Fruit fly (Drosophila melanogaster) whole organism, embryonic: Measurements from ENCODE around the gene Rab23.
A peak's percentile ranks its signal among the peaks of the same experiment; 100 is the strongest.

Source experiments
- Bgb ChIP-seq: fragments of 200-800 bp; sonication (Bioruptor generic); IDR thresholded peaks from 2 replicates; pipeline ENCODE4 v1.3.6; 2022; ENCODE audit warnings: missing biosample characterization, missing genetic modification characterization; ENCODE audit not compliant: partially characterized antibody
- BtbVII ChIP-seq: fragments of 200-800 bp; sonication (Bioruptor generic); optimal IDR thresholded peaks from 3 replicates; lab custom pipeline; 2017; ENCODE audit warnings: missing biosample characterization, mild to moderate bottlenecking, missing genetic modification characterization
- CG1024 ChIP-seq: fragments of 200-800 bp; sonication (Bioruptor generic); IDR thresholded peaks from 2 replicates; pipeline ENCODE4 v1.3.6; 2022; ENCODE audit warnings: missing biosample characterization, missing genetic modification characterization
- CG13775 ChIP-seq: fragments of 200-800 bp; sonication (Bioruptor generic); optimal IDR thresholded peaks from 3 replicates; lab custom pipeline; 2017; ENCODE audit warnings: missing biosample characterization, mild to moderate bottlenecking, missing genetic modification characterization
- CG1602 ChIP-seq: fragments of 200-800 bp; sonication (Bioruptor generic); optimal IDR thresholded peaks from 3 replicates; lab custom pipeline; 2016; ENCODE audit warnings: missing biosample characterization, missing genetic modification characterization
- CG1792 ChIP-seq: fragments of 200-800 bp; sonication (Bioruptor generic); optimal IDR thresholded peaks from 2 replicates; lab custom pipeline; 2016; ENCODE audit warnings: missing biosample characterization, missing genetic modification characterization
- CG1832 ChIP-seq: fragments of 200-800 bp; sonication (Bioruptor generic); optimal IDR thresholded peaks from 2 replicates; lab custom pipeline; 2017; ENCODE audit warnings: missing biosample characterization, mild to moderate bottlenecking, missing genetic modification characterization, inconsistent platforms
- CG18599 ChIP-seq: fragments of 200-800 bp; sonication (Bioruptor generic); optimal IDR thresholded peaks from 3 replicates; lab custom pipeline; 2017; ENCODE audit warnings: missing biosample characterization, missing genetic modification characterization, mild to moderate bottlenecking, moderate library complexity, missing genetic modification reagents
- CG2116 ChIP-seq: fragments of 200-800 bp; sonication (Bioruptor generic); optimal IDR thresholded peaks from 3 replicates; lab custom pipeline; 2018; ENCODE audit warnings: missing biosample characterization, mild to moderate bottlenecking, missing genetic modification characterization
- CG2199 ChIP-seq: fragments of 200-800 bp; sonication (Bioruptor generic); IDR thresholded peaks from 3 replicates; pipeline ENCODE4 v1.3.6; 2022; ENCODE audit warnings: missing biosample characterization, missing genetic modification characterization
- CG3065 ChIP-seq: fragments of 200-800 bp; sonication (Bioruptor generic); optimal IDR thresholded peaks from 2 replicates; lab custom pipeline; 2016; ENCODE audit warnings: missing biosample characterization, missing genetic modification characterization
- CG4282 ChIP-seq: fragments of 200-800 bp; sonication (Bioruptor generic); optimal IDR thresholded peaks from 2 replicates; lab custom pipeline; 2016; ENCODE audit warnings: missing biosample characterization, missing genetic modification characterization
- CG4854 ChIP-seq: fragments of 200-800 bp; sonication (Bioruptor generic); optimal IDR thresholded peaks from 2 replicates; lab custom pipeline; 2016; ENCODE audit warnings: missing biosample characterization, missing genetic modification characterization, inconsistent platforms
- CG5245 ChIP-seq: fragments of 200-800 bp; sonication (Bioruptor generic); optimal IDR thresholded peaks from 3 replicates; lab custom pipeline; 2016; ENCODE audit warnings: missing biosample characterization, missing genetic modification characterization
- CG7357 ChIP-seq: fragments of 200-800 bp; sonication (Bioruptor generic); IDR thresholded peaks from 3 replicates; pipeline ENCODE4 v1.3.6; 2022; ENCODE audit warnings: missing biosample characterization, missing genetic modification characterization
- CG7745 ChIP-seq: fragments of 200-800 bp; sonication (Bioruptor generic); optimal IDR thresholded peaks from 2 replicates; lab custom pipeline; 2018; ENCODE audit warnings: missing biosample characterization, mild to moderate bottlenecking, missing genetic modification characterization, moderate library complexity
- CG7963 ChIP-seq: fragments of 200-800 bp; sonication (Bioruptor generic); IDR thresholded peaks from 3 replicates; pipeline ENCODE4 v1.3.6; 2022; ENCODE audit warnings: missing biosample characterization, missing genetic modification characterization; ENCODE audit not compliant: partially characterized antibody
- CG7987 ChIP-seq: fragments of 200-800 bp; sonication (Bioruptor generic); optimal IDR thresholded peaks from 2 replicates; lab custom pipeline; 2018; ENCODE audit warnings: missing biosample characterization, mild to moderate bottlenecking, missing genetic modification characterization, moderate library complexity
- Chrac-16 ChIP-seq: fragments of 200-800 bp; sonication (Bioruptor generic); optimal IDR thresholded peaks from 3 replicates; lab custom pipeline; 2016; ENCODE audit warnings: missing biosample characterization, missing genetic modification characterization
- Dll ChIP-seq: fragments of 200-800 bp; sonication (Bioruptor generic); IDR thresholded peaks from 4 replicates; pipeline ENCODE4 v1.3.6; 2022; ENCODE audit warnings: missing biosample characterization, missing genetic modification characterization; ENCODE audit not compliant: partially characterized antibody
- Ets65A ChIP-seq: fragments of 200-800 bp; sonication (Bioruptor generic); peaks from one replicate; lab custom pipeline; 2016; ENCODE audit warnings: missing biosample characterization, missing genetic modification characterization
- Gsc ChIP-seq: fragments of 200-800 bp; sonication (Bioruptor generic); IDR thresholded peaks from 2 replicates; pipeline ENCODE4 v1.3.6; 2022; ENCODE audit warnings: missing biosample characterization, missing genetic modification characterization
- HHEX ChIP-seq: fragments of 200-800 bp; sonication (Bioruptor generic); optimal IDR thresholded peaks from 3 replicates; lab custom pipeline; 2017; ENCODE audit warnings: missing biosample characterization, mild to moderate bottlenecking, missing genetic modification characterization, missing genetic modification reagents
- MBD-R2 ChIP-seq: fragments of 200-800 bp; sonication (Bioruptor generic); IDR thresholded peaks from 2 replicates; pipeline ENCODE4 v1.3.6; 2022; ENCODE audit warnings: missing biosample characterization, missing genetic modification characterization
- MESR4 ChIP-seq: fragments of 200-800 bp; sonication (Bioruptor generic); optimal IDR thresholded peaks from 2 replicates; lab custom pipeline; 2018; ENCODE audit warnings: missing biosample characterization, mild to moderate bottlenecking, missing genetic modification characterization, moderate library complexity
- Mad ChIP-seq: fragments of 200-800 bp; sonication (Bioruptor generic); optimal IDR thresholded peaks from 2 replicates; lab custom pipeline; 2016; ENCODE audit warnings: missing biosample characterization, missing genetic modification characterization
- Mrtf ChIP-seq: fragments of 200-800 bp; sonication (Bioruptor generic); IDR thresholded peaks from 3 replicates; pipeline ENCODE4 v1.3.6; 2022; ENCODE audit warnings: missing biosample characterization, missing genetic modification characterization
- NC2α ChIP-seq: fragments of 200-800 bp; sonication (Bioruptor generic); optimal IDR thresholded peaks from 2 replicates; lab custom pipeline; 2016; ENCODE audit warnings: missing biosample characterization, missing genetic modification characterization
- NC2β ChIP-seq: fragments of 200-800 bp; sonication (Bioruptor generic); optimal IDR thresholded peaks from 2 replicates; lab custom pipeline; 2016; ENCODE audit warnings: missing biosample characterization, missing genetic modification characterization
- PHDP ChIP-seq: fragments of 200-800 bp; sonication (Bioruptor generic); optimal IDR thresholded peaks from 3 replicates; lab custom pipeline; 2018; ENCODE audit warnings: missing biosample characterization, mild to moderate bottlenecking, missing genetic modification characterization, moderate library complexity
- Pdp1 ChIP-seq, 2 experiments: fragments of 200-800 bp; sonication (Bioruptor generic); optimal IDR thresholded peaks; 3 replicates each; lab custom pipeline; 2016; ENCODE audit warnings: missing biosample characterization in 2 of 2, missing genetic modification characterization in 2 of 2, mild to moderate bottlenecking in 1 of 2, moderate library complexity in 1 of 2
- Trl ChIP-seq, 3 experiments: fragments of >200 bp in 2 of 3; fragments of 200-800 bp in 1 of 3; sonication (Bioruptor generic) in 1 of 3; optimal IDR thresholded peaks; 2 replicates in 1 of 3; 3 replicates in 2 of 3; lab custom pipeline; 2016 to 2017; ENCODE audit warnings: missing biosample characterization in 1 of 3, missing genetic modification characterization in 1 of 3
- bigmax ChIP-seq: fragments of 200-800 bp; sonication (Bioruptor generic); optimal IDR thresholded peaks from 2 replicates; lab custom pipeline; 2018; ENCODE audit warnings: missing biosample characterization, mild to moderate bottlenecking, missing genetic modification characterization
- cad ChIP-seq: fragments of >200 bp; optimal IDR thresholded peaks from 2 replicates; lab custom pipeline; 2017; ENCODE audit warnings: missing biosample characterization, missing genetic modification characterization
- chif ChIP-seq, 2 experiments: fragments of 200-800 bp; sonication (Bioruptor generic); optimal IDR thresholded peaks; 3 replicates each; lab custom pipeline; 2016; ENCODE audit warnings: missing biosample characterization in 2 of 2, missing genetic modification characterization in 2 of 2
- dmrt99B ChIP-seq: fragments of 200-800 bp; sonication (Bioruptor generic); optimal IDR thresholded peaks from 2 replicates; lab custom pipeline; 2018; ENCODE audit warnings: missing biosample characterization, mild to moderate bottlenecking, missing genetic modification characterization, moderate library complexity
- fru ChIP-seq: fragments of >200 bp; optimal IDR thresholded peaks from 2 replicates; lab custom pipeline; 2017
- grau ChIP-seq: fragments of 200-800 bp; optimal IDR thresholded peaks from 3 replicates; lab custom pipeline; 2019; ENCODE audit warnings: missing biosample characterization, mild to moderate bottlenecking, missing genetic modification characterization, moderate library complexity
- hkb ChIP-seq, 2 experiments: fragments of 200-800 bp in 1 of 2; fragments of >200 bp in 1 of 2; sonication (Bioruptor generic) in 1 of 2; IDR thresholded peaks in 1 of 2; optimal IDR thresholded peaks in 1 of 2; 2 replicates each; pipeline versions ENCODE4 v1.3.6 to Lab custom; 2017 to 2022; ENCODE audit warnings: missing biosample characterization in 1 of 2, missing genetic modification characterization in 1 of 2
- mirr ChIP-seq: fragments of 200-800 bp; sonication (Bioruptor generic); optimal IDR thresholded peaks from 3 replicates; lab custom pipeline; 2018; ENCODE audit warnings: missing biosample characterization, mild to moderate bottlenecking, missing genetic modification characterization
- otp ChIP-seq: fragments of 200-800 bp; sonication (Bioruptor generic); IDR thresholded peaks from 3 replicates; pipeline ENCODE4, ENCODE4 v1.3.6; 2022; ENCODE audit warnings: missing biosample characterization, missing genetic modification characterization
- pita ChIP-seq: fragments of 200-800 bp; sonication (Bioruptor generic); optimal IDR thresholded peaks from 2 replicates; lab custom pipeline; 2017; ENCODE audit warnings: missing biosample characterization, mild to moderate bottlenecking, missing genetic modification characterization
- scrt ChIP-seq: fragments of 200-800 bp; sonication (Bioruptor generic); optimal IDR thresholded peaks from 2 replicates; lab custom pipeline; 2018; ENCODE audit warnings: missing biosample characterization, mild to moderate bottlenecking, missing genetic modification characterization, moderate library complexity
- sd ChIP-seq: fragments of 200-800 bp; sonication (Bioruptor generic); optimal IDR thresholded peaks from 3 replicates; lab custom pipeline; 2018; ENCODE audit warnings: missing biosample characterization, mild to moderate bottlenecking, missing genetic modification characterization, moderate library complexity
- slou ChIP-seq: fragments of 200-800 bp; sonication (Bioruptor generic); optimal IDR thresholded peaks from 3 replicates; lab custom pipeline; 2016; ENCODE audit warnings: missing biosample characterization, missing genetic modification characterization
- tll ChIP-seq, 2 experiments: fragments of 200-800 bp in 1 of 2; fragments of >200 bp in 1 of 2; sonication (Bioruptor generic) in 1 of 2; optimal IDR thresholded peaks; 2 replicates each; lab custom pipeline; 2017 to 2019; ENCODE audit warnings: missing biosample characterization in 2 of 2, missing genetic modification characterization in 2 of 2, mild to moderate bottlenecking in 1 of 2, moderate library complexity in 1 of 2
- wdn ChIP-seq: fragments of 200-800 bp; sonication (Bioruptor generic); IDR thresholded peaks from 2 replicates; pipeline ENCODE4 v1.3.6; 2022; ENCODE audit warnings: missing biosample characterization, missing genetic modification characterization
- yki ChIP-seq: fragments of >200 bp; optimal IDR thresholded peaks from 3 replicates; lab custom pipeline; 2018

Rab23 gene

DNA sequence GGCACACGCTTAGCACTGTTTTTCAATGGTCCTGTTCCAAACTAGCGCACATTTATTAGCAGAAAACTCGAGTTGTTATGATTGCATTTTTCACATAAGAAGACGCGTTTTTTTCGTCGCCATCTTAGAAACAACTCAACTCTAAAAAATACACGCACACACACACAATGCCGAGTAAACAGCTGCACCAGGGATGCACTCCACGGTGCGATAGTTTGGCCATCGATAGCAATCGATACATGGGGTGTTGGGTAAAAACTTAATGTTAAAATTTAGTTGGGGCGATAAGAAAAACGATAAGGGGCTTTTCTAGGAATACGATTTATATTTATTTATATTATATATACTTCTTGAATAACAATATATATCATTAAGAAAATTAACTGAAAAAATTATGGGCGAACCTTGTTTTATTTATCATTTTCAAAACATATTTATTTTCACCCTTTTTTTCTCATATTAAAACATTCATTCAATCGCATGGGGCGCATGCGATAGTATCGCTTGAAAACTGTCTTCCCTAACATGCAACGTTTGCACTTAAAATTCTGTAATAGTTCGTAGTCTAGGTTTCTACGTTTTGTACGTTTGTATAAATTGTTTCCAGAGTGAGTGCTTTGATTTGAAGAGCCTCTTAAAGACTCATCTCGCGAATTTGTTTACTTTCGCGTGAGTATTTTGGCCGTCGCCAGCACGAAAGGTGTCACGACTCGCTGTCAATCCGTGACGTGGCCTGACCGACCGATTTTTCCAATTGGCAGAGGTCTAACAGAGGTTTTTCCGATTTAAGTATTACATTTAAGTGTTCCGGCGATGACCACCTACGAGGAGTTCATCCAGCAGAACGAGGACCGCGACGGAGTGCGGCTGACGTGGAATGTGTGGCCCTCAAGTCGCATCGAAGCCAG lies 36.4 kb downstream of the Rab23 start, which contains the start of the genes MTA1-like and Sec23 (continued):
- TF ChIP-seq wdn (GFP tag; lab: Robert Waterston, UW) = no peak
- no peak for TF ChIP-seq BtbVII (GFP tag; lab: Kevin White, UChicago)
- no peak for TF ChIP-seq pita (GFP tag; lab: Kevin White, UChicago)
- peak; percentile 88 for TF ChIP-seq Bgb (GFP tag; lab: Robert Waterston, UW)
- no peak for TF ChIP-seq CG4282
- no peak for TF ChIP-seq Mrtf (GFP tag; lab: Robert Waterston, UW)
- peak; percentile 81 for TF ChIP-seq CG13775 (GFP tag; lab: Kevin White, UChicago)
- no peak for TF ChIP-seq CG1792 (GFP tag; lab: Kevin White, UChicago)
- TF ChIP-seq sd (tag; lab: Kevin White, UChicago) = peak; percentile 42
- no peak for TF ChIP-seq fru (lab: Kevin White, UChicago)
- no peak for TF ChIP-seq CG7745
- no peak for TF ChIP-seq hkb (optimal IDR thresholded peaks at IDR 0.05; lab: Kevin White, UChicago)
- TF ChIP-seq hkb (GFP tag; IDR thresholded peaks at IDR 0.05; lab: Robert Waterston, UW) = no peak
- TF ChIP-seq scrt (GFP tag; lab: Kevin White, UChicago) = peak; percentile 31
- peak in 1 of 2 experiments; percentile 22 for TF ChIP-seq Pdp1 (GFP tag; optimal IDR thresholded peaks at IDR 0.05; lab: Kevin White, UChicago)
- TF ChIP-seq CG18599 (GFP tag; lab: Kevin White, UChicago) = peak; percentile 38
- TF ChIP-seq MESR4 (GFP tag; lab: Kevin White, UChicago) = peak; percentile 86
- TF ChIP-seq slou = peak; percentile 43
- TF ChIP-seq CG7963 (GFP tag; lab: Robert Waterston, UW) = peak; percentile 74; the same call in 2 of the 3 replicates
- peak; percentile 43 for TF ChIP-seq Chrac-16 (GFP tag; lab: Kevin White, UChicago)
- no peak for TF ChIP-seq CG2199 (GFP tag; lab: Robert Waterston, UW)
- TF ChIP-seq HHEX (GFP tag; lab: Kevin White, UChicago) = no peak
- no peak for TF ChIP-seq CG5245 (GFP tag; lab: Kevin White, UChicago)
- TF ChIP-seq bigmax (GFP tag; lab: Kevin White, UChicago) = no peak
- TF ChIP-seq cad = no peak
- TF ChIP-seq grau (tag; lab: Kevin White, UChicago) = peak; percentile 63
- TF ChIP-seq mirr (GFP tag; lab: Kevin White, UChicago) = no peak
- TF ChIP-seq CG4854 (GFP tag; lab: Kevin White, UChicago) = no peak
- TF ChIP-seq NC2α = no peak
- peak; percentile 1 for TF ChIP-seq NC2β (GFP tag; lab: Kevin White, UChicago)
- TF ChIP-seq CG2116 (GFP tag; lab: Kevin White, UChicago) = peak; percentile 97
- TF ChIP-seq tll (GFP tag; optimal IDR thresholded peaks at IDR 0.05; lab: Kevin White, UChicago) = no peak
- TF ChIP-seq CG7357 (GFP tag; lab: Robert Waterston, UW) = no peak
- TF ChIP-seq MBD-R2 = peak; percentile 22; the same call in 1 of the 2 replicates
- TF ChIP-seq Dll (GFP tag; lab: Robert Waterston, UW) = peak; percentile 97
- TF ChIP-seq otp (GFP tag; lab: Robert Waterston, UW) = no peak
- no peak for TF ChIP-seq CG1024 (GFP tag; lab: Robert Waterston, UW)
- no peak for TF ChIP-seq chif (GFP tag; optimal IDR thresholded peaks at IDR 0.05; lab: Kevin White, UChicago)
- peak; percentile 56 for TF ChIP-seq CG1602 (GFP tag; lab: Kevin White, UChicago)
- TF ChIP-seq CG1832 (GFP tag; lab: Kevin White, UChicago) = no peak
- no peak for TF ChIP-seq yki (lab: Kevin White, UChicago)
- TF ChIP-seq Gsc = no peak
- TF ChIP-seq Ets65A = peak; percentile 93
- TF ChIP-seq CG7987 (GFP tag; lab: Kevin White, UChicago) = no peak
- TF ChIP-seq PHDP (tag; lab: Kevin White, UChicago) = peak; percentile 48
- TF ChIP-seq dmrt99B = peak; percentile 51
- no peak for TF ChIP-seq Mad (GFP tag; lab: Kevin White, UChicago)
- TF ChIP-seq Trl (optimal IDR thresholded peaks at IDR 0.05; lab: Kevin White, UChicago) = no peak
- peak; percentile 14 for TF ChIP-seq Trl (GFP tag; optimal IDR thresholded peaks at IDR 0.05; lab: Kevin White, UChicago)
- no peak for TF ChIP-seq CG3065 (GFP tag; lab: Kevin White, UChicago)
